Fruit fly (Drosophila melanogaster) whole organism, embryonic: ENCODE measurements around the gene CG34453.

Experiments
- Bgb ChIP-seq: fragments of 200-800 bp; sonication (Bioruptor generic); IDR thresholded peaks from 2 replicates; pipeline ENCODE4 v1.3.6; 2022; ENCODE audit warnings: missing biosample characterization, missing genetic modification characterization; ENCODE audit not compliant: partially characterized antibody
- CG10321 ChIP-seq: fragments of 200-800 bp; sonication (Bioruptor generic); IDR thresholded peaks from 2 replicates; pipeline ENCODE4 v1.3.6; 2022; ENCODE audit warnings: missing biosample characterization, missing genetic modification characterization
- CG13624 ChIP-seq: fragments of 200-800 bp; sonication (Bioruptor generic); optimal IDR thresholded peaks from 2 replicates; lab custom pipeline; 2016; ENCODE audit warnings: missing biosample characterization, missing genetic modification characterization
- CG18599 ChIP-seq: fragments of 200-800 bp; sonication (Bioruptor generic); optimal IDR thresholded peaks from 3 replicates; lab custom pipeline; 2017; ENCODE audit warnings: missing biosample characterization, missing genetic modification characterization, mild to moderate bottlenecking, moderate library complexity, missing genetic modification reagents
- CG2199 ChIP-seq: fragments of 200-800 bp; sonication (Bioruptor generic); IDR thresholded peaks from 3 replicates; pipeline ENCODE4 v1.3.6; 2022; ENCODE audit warnings: missing biosample characterization, missing genetic modification characterization
- CG2712 ChIP-seq: fragments of 200-800 bp; optimal IDR thresholded peaks from 3 replicates; lab custom pipeline; 2019; ENCODE audit warnings: missing biosample characterization, mild to moderate bottlenecking, missing genetic modification characterization, moderate library complexity
- CG30403 ChIP-seq: fragments of 200-800 bp; sonication (Bioruptor generic); optimal IDR thresholded peaks from 3 replicates; lab custom pipeline; 2016; ENCODE audit warnings: missing biosample characterization, missing genetic modification characterization
- CG33557 ChIP-seq: fragments of 200-800 bp; sonication (Bioruptor generic); optimal IDR thresholded peaks from 2 replicates; lab custom pipeline; 2019; ENCODE audit warnings: missing biosample characterization, mild to moderate bottlenecking, missing genetic modification characterization, moderate library complexity
- CG3726 ChIP-seq: fragments of 200-800 bp; sonication (Bioruptor generic); IDR thresholded peaks from 3 replicates; pipeline ENCODE4, ENCODE4 v1.3.6; 2022; ENCODE audit warnings: missing biosample characterization, missing genetic modification characterization
- CG4328 ChIP-seq: fragments of 200-800 bp; sonication (Bioruptor generic); optimal IDR thresholded peaks from 3 replicates; lab custom pipeline; 2017; ENCODE audit warnings: missing biosample characterization, missing genetic modification reagents, missing genetic modification characterization
- CG4424 ChIP-seq: fragments of 200-800 bp; sonication (Bioruptor generic); optimal IDR thresholded peaks from 3 replicates; lab custom pipeline; 2016; ENCODE audit warnings: missing biosample characterization, missing genetic modification characterization
- CG6254 ChIP-seq: fragments of 200-800 bp; sonication (Bioruptor generic); optimal IDR thresholded peaks from 3 replicates; lab custom pipeline; 2017; ENCODE audit warnings: mild to moderate bottlenecking, missing biosample characterization, missing genetic modification reagents, missing genetic modification characterization
- CG6854 ChIP-seq: fragments of 200-800 bp; sonication (Bioruptor generic); optimal IDR thresholded peaks from 3 replicates; lab custom pipeline; 2017; ENCODE audit warnings: missing biosample characterization, mild to moderate bottlenecking, missing genetic modification characterization
- CG7786 ChIP-seq: fragments of 200-800 bp; sonication (Bioruptor generic); optimal IDR thresholded peaks from 2 replicates; lab custom pipeline; 2016; ENCODE audit warnings: missing biosample characterization, missing genetic modification characterization
- CG8281 ChIP-seq: fragments of 200-800 bp; sonication (Bioruptor generic); optimal IDR thresholded peaks from 2 replicates; lab custom pipeline; 2018; ENCODE audit warnings: missing biosample characterization, mild to moderate bottlenecking, missing genetic modification characterization, moderate library complexity
- CG8290 ChIP-seq, 3 experiments: fragments of 200-800 bp; sonication (Bioruptor generic); optimal IDR thresholded peaks; 2 replicates each; lab custom pipeline; 2016 to 2019; ENCODE audit warnings: missing biosample characterization in 3 of 3, missing genetic modification characterization in 3 of 3, mild to moderate bottlenecking in 2 of 3, moderate library complexity in 1 of 3
- Camta ChIP-seq: fragments of 200-800 bp; sonication (Bioruptor generic); optimal IDR thresholded peaks from 2 replicates; lab custom pipeline; 2016; ENCODE audit warnings: missing biosample characterization, missing genetic modification characterization
- CoRest ChIP-seq: fragments of 200-800 bp; sonication (Bioruptor generic); optimal IDR thresholded peaks from 3 replicates; lab custom pipeline; 2018; ENCODE audit warnings: missing biosample characterization, mild to moderate bottlenecking, missing genetic modification characterization, moderate library complexity
- Dp ChIP-seq: fragments of 200-800 bp; sonication (Bioruptor generic); optimal IDR thresholded peaks from 2 replicates; lab custom pipeline; 2018; ENCODE audit warnings: missing biosample characterization, mild to moderate bottlenecking, missing genetic modification characterization, moderate library complexity
- Elba2 ChIP-seq: fragments of 200-800 bp; sonication (Bioruptor generic); optimal IDR thresholded peaks from 3 replicates; lab custom pipeline; 2016; ENCODE audit warnings: missing biosample characterization, missing genetic modification characterization
- Ets65A ChIP-seq: fragments of 200-800 bp; sonication (Bioruptor generic); peaks from one replicate; lab custom pipeline; 2016; ENCODE audit warnings: missing biosample characterization, missing genetic modification characterization
- Gug ChIP-seq: fragments of 200-800 bp; sonication (Bioruptor generic); IDR thresholded peaks from 4 replicates; pipeline ENCODE4 v1.3.6; 2022; ENCODE audit warnings: missing biosample characterization, missing genetic modification characterization
- HLH4C ChIP-seq: fragments of 200-800 bp; sonication (Bioruptor generic); IDR thresholded peaks from 3 replicates; pipeline ENCODE4 v1.3.6; 2022; ENCODE audit warnings: missing biosample characterization, missing genetic modification characterization; ENCODE audit not compliant: partially characterized antibody
- Hr39 ChIP-seq: fragments of >200 bp; optimal IDR thresholded peaks from 2 replicates; lab custom pipeline; 2017
- NK7.1 ChIP-seq: fragments of 200-800 bp; sonication (Bioruptor generic); optimal IDR thresholded peaks from 3 replicates; lab custom pipeline; 2016; ENCODE audit warnings: missing biosample characterization, missing genetic modification characterization
- ac ChIP-seq: fragments of 200-800 bp; sonication (Bioruptor generic); optimal IDR thresholded peaks from 3 replicates; lab custom pipeline; 2017; ENCODE audit warnings: missing biosample characterization, mild to moderate bottlenecking, missing genetic modification characterization
- bbx ChIP-seq: fragments of 200-800 bp; sonication (Bioruptor generic); IDR thresholded peaks from 2 replicates; pipeline ENCODE4 v1.3.6; 2022; ENCODE audit warnings: missing biosample characterization, missing genetic modification characterization; ENCODE audit not compliant: partially characterized antibody
- chif ChIP-seq, 2 experiments: fragments of 200-800 bp; sonication (Bioruptor generic); optimal IDR thresholded peaks; 3 replicates each; lab custom pipeline; 2016; ENCODE audit warnings: missing biosample characterization in 2 of 2, missing genetic modification characterization in 2 of 2
- dan ChIP-seq: fragments of 200-800 bp; sonication (Bioruptor generic); IDR thresholded peaks from 2 replicates; pipeline ENCODE4 v1.3.6; 2022; ENCODE audit warnings: missing biosample characterization, missing genetic modification characterization
- dysf ChIP-seq: fragments of 200-800 bp; sonication (Bioruptor generic); IDR thresholded peaks from 3 replicates; pipeline ENCODE4 v1.3.6; 2022; ENCODE audit warnings: missing biosample characterization, missing genetic modification characterization
- gcm2 ChIP-seq: fragments of 200-800 bp; sonication (Bioruptor generic); optimal IDR thresholded peaks from 2 replicates; lab custom pipeline; 2016; ENCODE audit warnings: missing biosample characterization, missing genetic modification characterization
- gfzf ChIP-seq: fragments of 200-800 bp; sonication (Bioruptor generic); optimal IDR thresholded peaks from 2 replicates; lab custom pipeline; 2016; ENCODE audit warnings: missing biosample characterization, mild to moderate bottlenecking, missing genetic modification characterization, moderate library complexity
- gro ChIP-seq: fragments of 200-800 bp; sonication (Bioruptor generic); optimal IDR thresholded peaks from 2 replicates; lab custom pipeline; 2016; ENCODE audit warnings: missing biosample characterization, missing genetic modification characterization
- hb ChIP-seq: fragments of 200-800 bp; sonication (Bioruptor generic); IDR thresholded peaks from 3 replicates; pipeline ENCODE4 v1.3.6; 2022; ENCODE audit warnings: missing biosample characterization, missing genetic modification characterization; ENCODE audit not compliant: partially characterized antibody
- kah ChIP-seq: fragments of 200-800 bp; sonication (Bioruptor generic); optimal IDR thresholded peaks from 2 replicates; lab custom pipeline; 2018; ENCODE audit warnings: missing biosample characterization, mild to moderate bottlenecking, missing genetic modification characterization
- mam ChIP-seq: fragments of 200-800 bp; sonication (Bioruptor generic); optimal IDR thresholded peaks from 3 replicates; lab custom pipeline; 2016; ENCODE audit warnings: missing biosample characterization, missing genetic modification characterization
- mirr ChIP-seq: fragments of 200-800 bp; sonication (Bioruptor generic); optimal IDR thresholded peaks from 3 replicates; lab custom pipeline; 2018; ENCODE audit warnings: missing biosample characterization, mild to moderate bottlenecking, missing genetic modification characterization
- mld ChIP-seq: fragments of 200-800 bp; sonication (Bioruptor generic); IDR thresholded peaks from 3 replicates; pipeline ENCODE4 v1.3.6; 2022; ENCODE audit warnings: missing biosample characterization, missing genetic modification characterization; ENCODE audit not compliant: partially characterized antibody
- oc ChIP-seq: fragments of 200-800 bp; sonication (Bioruptor generic); optimal IDR thresholded peaks from 2 replicates; lab custom pipeline; 2018; ENCODE audit warnings: missing biosample characterization, mild to moderate bottlenecking, missing genetic modification characterization, moderate library complexity
- otp ChIP-seq: fragments of 200-800 bp; sonication (Bioruptor generic); IDR thresholded peaks from 3 replicates; pipeline ENCODE4, ENCODE4 v1.3.6; 2022; ENCODE audit warnings: missing biosample characterization, missing genetic modification characterization
- pfk ChIP-seq: fragments of 200-800 bp; sonication (Bioruptor generic); optimal IDR thresholded peaks from 2 replicates; lab custom pipeline; 2018; ENCODE audit warnings: missing biosample characterization, mild to moderate bottlenecking, missing genetic modification characterization, moderate library complexity
- pnt ChIP-seq: fragments of 200-800 bp; sonication (Bioruptor generic); optimal IDR thresholded peaks from 3 replicates; lab custom pipeline; 2016; ENCODE audit warnings: missing biosample characterization, missing genetic modification characterization
- ranshi ChIP-seq: fragments of 200-800 bp; sonication (Bioruptor generic); IDR thresholded peaks from 2 replicates; pipeline ENCODE4 v1.3.6; 2022; ENCODE audit warnings: missing biosample characterization, missing genetic modification characterization
- sqz ChIP-seq: fragments of 200-800 bp; sonication (Bioruptor generic); optimal IDR thresholded peaks from 3 replicates; lab custom pipeline; 2018; ENCODE audit warnings: missing biosample characterization, mild to moderate bottlenecking, missing genetic modification characterization
- ssp ChIP-seq: fragments of 200-800 bp; sonication (Bioruptor generic); IDR thresholded peaks from 2 replicates; pipeline ENCODE4 v1.3.6; 2022; ENCODE audit warnings: missing biosample characterization, missing genetic modification characterization
- tll ChIP-seq, 2 experiments: fragments of 200-800 bp in 1 of 2; fragments of >200 bp in 1 of 2; sonication (Bioruptor generic) in 1 of 2; optimal IDR thresholded peaks; 2 replicates each; lab custom pipeline; 2017 to 2019; ENCODE audit warnings: missing biosample characterization in 2 of 2, missing genetic modification characterization in 2 of 2, mild to moderate bottlenecking in 1 of 2, moderate library complexity in 1 of 2
- trem ChIP-seq: fragments of 200-800 bp; optimal IDR thresholded peaks from 3 replicates; lab custom pipeline; 2019; ENCODE audit warnings: missing biosample characterization, mild to moderate bottlenecking, missing genetic modification characterization, moderate library complexity
- twi ChIP-seq: fragments of 200-800 bp; optimal IDR thresholded peaks from 2 replicates; lab custom pipeline; 2019; ENCODE audit warnings: missing biosample characterization, mild to moderate bottlenecking, missing genetic modification characterization, moderate library complexity

Gene CG34453

dm6 chr3L:257618-258475 is 24.7 kb upstream of the CG34453 start, which contains the start of the genes DIP2 and wac (continued):
- TF ChIP-seq HLH4C, result peak; percentile 86
- peak; percentile 16 for TF ChIP-seq pfk (GFP tag; lab: Kevin White, UChicago)
- peak; percentile 62 for TF ChIP-seq gcm2 (GFP tag; lab: Kevin White, UChicago)
- peak; percentile 81 for TF ChIP-seq CG7786 (GFP tag; lab: Kevin White, UChicago)
- TF ChIP-seq CG2712 (tag; lab: Kevin White, UChicago), result peak; percentile 74
- peak; percentile 10 for TF ChIP-seq CG6254
- TF ChIP-seq CG18599, result no peak
- TF ChIP-seq CG33557 (GFP tag; lab: Kevin White, UChicago), result peak; percentile 60
- no peak for TF ChIP-seq kah (GFP tag; lab: Kevin White, UChicago)
- no peak for TF ChIP-seq CG3726 (GFP tag; lab: Robert Waterston, UW)
- TF ChIP-seq ranshi (GFP tag; lab: Robert Waterston, UW), result 0 out of 2 replicates have a peak, but pooled peaks have one; percentile 74
- peak; percentile 93 for TF ChIP-seq mam (GFP tag; lab: Kevin White, UChicago)
- TF ChIP-seq CG10321 (GFP tag; lab: Robert Waterston, UW), result no peak
- TF ChIP-seq CG2199 (GFP tag; lab: Robert Waterston, UW), result peak; percentile 75; the same call in 2 of the 3 replicates
- TF ChIP-seq Elba2, result peak; percentile 56
- peak; percentile 67 for TF ChIP-seq NK7.1 (GFP tag; lab: Kevin White, UChicago)
- TF ChIP-seq Ets65A, result peak; percentile 97
- TF ChIP-seq CG8290 (GFP tag; optimal IDR thresholded peaks at IDR 0.05; lab: Kevin White, UChicago), result peak; percentile 60
- peak; percentile 27 to 90 for TF ChIP-seq CG8290 (tag; optimal IDR thresholded peaks at IDR 0.05; lab: Kevin White, UChicago)
- TF ChIP-seq pnt (GFP tag; lab: Kevin White, UChicago), result peak; percentile 75
- TF ChIP-seq CG30403 (GFP tag; lab: Kevin White, UChicago), result peak; percentile 83
- peak; percentile 89 for TF ChIP-seq oc (tag; lab: Kevin White, UChicago)
- TF ChIP-seq Bgb (GFP tag; lab: Robert Waterston, UW), result peak; percentile 91
- peak; percentile 100 for TF ChIP-seq trem
- TF ChIP-seq mld (GFP tag; lab: Robert Waterston, UW), result peak; percentile 63; the same call in 2 of the 3 replicates
- peak; percentile 75 for TF ChIP-seq gro (GFP tag; lab: Kevin White, UChicago)
- peak; percentile 89 for TF ChIP-seq gfzf (GFP tag; lab: Kevin White, UChicago)
- peak; percentile 50 for TF ChIP-seq CG6854 (GFP tag; lab: Kevin White, UChicago)
- TF ChIP-seq Gug (GFP tag; lab: Robert Waterston, UW), result peak; percentile 93
- TF ChIP-seq CG4328 (GFP tag; lab: Kevin White, UChicago), result peak; percentile 32
- peak; percentile 48 for TF ChIP-seq mirr
- TF ChIP-seq twi, result no peak
- peak; percentile 76; the same call in 2 of the 3 replicates for TF ChIP-seq hb (GFP tag; lab: Robert Waterston, UW)
- TF ChIP-seq dysf (GFP tag; lab: Robert Waterston, UW), result peak; percentile 71
- TF ChIP-seq ssp (GFP tag; lab: Robert Waterston, UW), result peak; percentile 53; the same call in 1 of the 2 replicates
- TF ChIP-seq dan (GFP tag; lab: Robert Waterston, UW), result no peak
- TF ChIP-seq CoRest (tag; lab: Kevin White, UChicago), result peak; percentile 71
- TF ChIP-seq Camta (GFP tag; lab: Kevin White, UChicago), result peak; percentile 50
- TF ChIP-seq bbx (GFP tag; lab: Robert Waterston, UW), result peak; percentile 90
- no peak for TF ChIP-seq ac (GFP tag; lab: Kevin White, UChicago)
- peak; percentile 77 to 83 for TF ChIP-seq chif (GFP tag; optimal IDR thresholded peaks at IDR 0.05; lab: Kevin White, UChicago)
- TF ChIP-seq Dp (GFP tag; lab: Kevin White, UChicago), result peak; percentile 77
- no peak for TF ChIP-seq sqz (GFP tag; lab: Kevin White, UChicago)
- TF ChIP-seq tll (GFP tag; optimal IDR thresholded peaks at IDR 0.05; lab: Kevin White, UChicago), result no peak
- no peak; the same call in 2 of the 3 replicates for TF ChIP-seq otp (GFP tag; lab: Robert Waterston, UW)
- TF ChIP-seq CG8281 (tag; lab: Kevin White, UChicago), result no peak
- no peak for TF ChIP-seq Hr39 (lab: Kevin White, UChicago)
- peak; percentile 69 for TF ChIP-seq CG4424 (GFP tag; lab: Kevin White, UChicago)
- peak; percentile 88 for TF ChIP-seq CG13624 (GFP tag; lab: Kevin White, UChicago)
